Fruit fly (Drosophila melanogaster) whole organism, embryonic: ENCODE data around the gene spg.

Experiments
- Atf3 ChIP-seq: fragments of 200-800 bp; sonication (Bioruptor generic); optimal IDR thresholded peaks from 3 replicates; lab custom pipeline; 2016; ENCODE audit warnings: missing biosample characterization, missing genetic modification characterization
- CG10267 ChIP-seq: fragments of 200-800 bp; sonication (Bioruptor generic); optimal IDR thresholded peaks from 2 replicates; lab custom pipeline; 2018; ENCODE audit warnings: missing biosample characterization, mild to moderate bottlenecking, missing genetic modification characterization, moderate library complexity
- CG10321 ChIP-seq: fragments of 200-800 bp; sonication (Bioruptor generic); IDR thresholded peaks from 2 replicates; pipeline ENCODE4 v1.3.6; 2022; ENCODE audit warnings: missing biosample characterization, missing genetic modification characterization
- CG10462 ChIP-seq: fragments of 200-800 bp; sonication (Bioruptor generic); optimal IDR thresholded peaks from 2 replicates; lab custom pipeline; 2016; ENCODE audit warnings: missing biosample characterization, missing genetic modification characterization
- CG11085 ChIP-seq: fragments of 200-800 bp; sonication (Bioruptor generic); IDR thresholded peaks from 2 replicates; pipeline ENCODE4 v1.3.6; 2022; ENCODE audit warnings: missing biosample characterization, missing genetic modification characterization
- CG12071 ChIP-seq: fragments of 200-800 bp; sonication (Bioruptor generic); optimal IDR thresholded peaks from 3 replicates; lab custom pipeline; 2018; ENCODE audit warnings: missing biosample characterization, mild to moderate bottlenecking, missing genetic modification characterization
- CG12236 ChIP-seq: fragments of 200-800 bp; sonication (Bioruptor generic); optimal IDR thresholded peaks from 2 replicates; lab custom pipeline; 2016; ENCODE audit warnings: missing biosample characterization, missing genetic modification characterization
- CG13624 ChIP-seq: fragments of 200-800 bp; sonication (Bioruptor generic); optimal IDR thresholded peaks from 2 replicates; lab custom pipeline; 2016; ENCODE audit warnings: missing biosample characterization, missing genetic modification characterization
- CG14050 ChIP-seq: fragments of 200-800 bp; sonication (Bioruptor generic); IDR thresholded peaks from 3 replicates; pipeline ENCODE4 v1.3.6; 2022; ENCODE audit warnings: missing biosample characterization, missing genetic modification characterization
- CG1602 ChIP-seq: fragments of 200-800 bp; sonication (Bioruptor generic); optimal IDR thresholded peaks from 3 replicates; lab custom pipeline; 2016; ENCODE audit warnings: missing biosample characterization, missing genetic modification characterization
- CG17186 ChIP-seq: fragments of 200-800 bp; sonication (Bioruptor generic); optimal IDR thresholded peaks from 3 replicates; lab custom pipeline; 2017; ENCODE audit warnings: missing biosample characterization, missing genetic modification reagents, missing genetic modification characterization
- CG17802 ChIP-seq: fragments of 200-800 bp; sonication (Bioruptor generic); optimal IDR thresholded peaks from 2 replicates; lab custom pipeline; 2018; ENCODE audit warnings: missing biosample characterization, mild to moderate bottlenecking, missing genetic modification characterization, moderate library complexity
- CG18619 ChIP-seq: fragments of 200-800 bp; sonication (Bioruptor generic); optimal IDR thresholded peaks from 3 replicates; lab custom pipeline; 2017; ENCODE audit warnings: missing biosample characterization, mild to moderate bottlenecking, missing genetic modification characterization
- CG2199 ChIP-seq: fragments of 200-800 bp; sonication (Bioruptor generic); IDR thresholded peaks from 3 replicates; pipeline ENCODE4 v1.3.6; 2022; ENCODE audit warnings: missing biosample characterization, missing genetic modification characterization
- CG34376 ChIP-seq: fragments of 200-800 bp; sonication (Bioruptor generic); optimal IDR thresholded peaks from 2 replicates; lab custom pipeline; 2018; ENCODE audit warnings: missing biosample characterization, mild to moderate bottlenecking, missing genetic modification characterization
- CG3838 ChIP-seq: fragments of 200-800 bp; sonication (Bioruptor generic); optimal IDR thresholded peaks from 3 replicates; lab custom pipeline; 2016; ENCODE audit warnings: missing biosample characterization, missing genetic modification characterization
- CG4282 ChIP-seq: fragments of 200-800 bp; sonication (Bioruptor generic); optimal IDR thresholded peaks from 2 replicates; lab custom pipeline; 2016; ENCODE audit warnings: missing biosample characterization, missing genetic modification characterization
- CG4360 ChIP-seq: fragments of 200-800 bp; sonication (Bioruptor generic); IDR thresholded peaks from 2 replicates; pipeline ENCODE4 v1.3.6; 2022; ENCODE audit warnings: missing biosample characterization, missing genetic modification characterization
- CG43689 ChIP-seq: fragments of 200-800 bp; sonication (Bioruptor generic); IDR thresholded peaks from 2 replicates; pipeline ENCODE4 v1.3.6; 2022; ENCODE audit warnings: missing biosample characterization, missing genetic modification characterization
- CG6254 ChIP-seq: fragments of 200-800 bp; sonication (Bioruptor generic); optimal IDR thresholded peaks from 3 replicates; lab custom pipeline; 2017; ENCODE audit warnings: mild to moderate bottlenecking, missing biosample characterization, missing genetic modification reagents, missing genetic modification characterization
- CG7786 ChIP-seq: fragments of 200-800 bp; sonication (Bioruptor generic); optimal IDR thresholded peaks from 2 replicates; lab custom pipeline; 2016; ENCODE audit warnings: missing biosample characterization, missing genetic modification characterization
- D ChIP-seq, 2 experiments: fragments of 200-800 bp in 1 of 2; fragments of >200 bp in 1 of 2; sonication (Bioruptor generic) in 1 of 2; optimal IDR thresholded peaks; 2 replicates in 1 of 2; 3 replicates in 1 of 2; lab custom pipeline; 2017; ENCODE audit warnings: mild to moderate bottlenecking in 1 of 2, missing biosample characterization in 1 of 2, missing genetic modification characterization in 1 of 2, missing genetic modification reagents in 1 of 2
- Dad ChIP-seq: fragments of 200-800 bp; sonication (Bioruptor generic); optimal IDR thresholded peaks from 3 replicates; lab custom pipeline; 2016; ENCODE audit warnings: missing biosample characterization, missing genetic modification characterization
- Dip2 ChIP-seq: fragments of 200-800 bp; sonication (Bioruptor generic); IDR thresholded peaks from 2 replicates; pipeline ENCODE4 v1.3.6; 2022; ENCODE audit warnings: missing biosample characterization, missing genetic modification characterization
- Lhr ChIP-seq: fragments of 200-800 bp; sonication (Bioruptor generic); optimal IDR thresholded peaks from 3 replicates; lab custom pipeline; 2017; ENCODE audit warnings: mild to moderate bottlenecking, missing biosample characterization, missing genetic modification reagents, missing genetic modification characterization
- Stat92E ChIP-seq, 3 experiments: fragments of >200 bp in 2 of 3; fragments of 200-800 bp in 1 of 3; sonication (Bioruptor generic) in 1 of 3; optimal IDR thresholded peaks; 2 replicates each; lab custom pipeline; 2017 to 2019; ENCODE audit warnings: missing biosample characterization in 3 of 3, missing genetic modification characterization in 3 of 3, mild to moderate bottlenecking in 1 of 3, moderate library complexity in 1 of 3
- TFAM ChIP-seq: fragments of 200-800 bp; sonication (Bioruptor generic); optimal IDR thresholded peaks from 2 replicates; lab custom pipeline; 2017; ENCODE audit warnings: missing biosample characterization, missing genetic modification characterization, inconsistent platforms
- Usf ChIP-seq: fragments of 200-800 bp; sonication (Bioruptor generic); optimal IDR thresholded peaks from 2 replicates; lab custom pipeline; 2017; ENCODE audit warnings: missing genotype, missing biosample characterization, missing genetic modification characterization
- ab ChIP-seq: fragments of 200-800 bp; sonication (Bioruptor generic); optimal IDR thresholded peaks from 2 replicates; lab custom pipeline; 2016; ENCODE audit warnings: missing biosample characterization, missing genetic modification characterization
- cato ChIP-seq: fragments of 200-800 bp; sonication (Bioruptor generic); optimal IDR thresholded peaks from 2 replicates; lab custom pipeline; 2016; ENCODE audit warnings: missing biosample characterization, missing genetic modification characterization, borderline replicate concordance
- chn ChIP-seq: fragments of 200-800 bp; sonication (Bioruptor generic); optimal IDR thresholded peaks from 2 replicates; lab custom pipeline; 2016; ENCODE audit warnings: missing biosample characterization, missing genetic modification characterization
- dmrt99B ChIP-seq: fragments of 200-800 bp; sonication (Bioruptor generic); optimal IDR thresholded peaks from 2 replicates; lab custom pipeline; 2018; ENCODE audit warnings: missing biosample characterization, mild to moderate bottlenecking, missing genetic modification characterization, moderate library complexity
- fd64A ChIP-seq: fragments of 200-800 bp; sonication (Bioruptor generic); optimal IDR thresholded peaks from 3 replicates; lab custom pipeline; 2018; ENCODE audit warnings: missing biosample characterization, mild to moderate bottlenecking, missing genetic modification characterization
- fru ChIP-seq: fragments of >200 bp; optimal IDR thresholded peaks from 2 replicates; lab custom pipeline; 2017
- gsb-n ChIP-seq: fragments of 200-800 bp; sonication (Bioruptor generic); optimal IDR thresholded peaks from 3 replicates; lab custom pipeline; 2018; ENCODE audit warnings: missing biosample characterization, mild to moderate bottlenecking, missing genetic modification characterization
- hth ChIP-seq: fragments of >200 bp; optimal IDR thresholded peaks from 2 replicates; lab custom pipeline; 2017; ENCODE audit warnings: inconsistent platforms
- insv ChIP-seq, 2 experiments: fragments of 200-800 bp; sonication (Bioruptor generic); optimal IDR thresholded peaks; 3 replicates each; lab custom pipeline; 2016 to 2018; ENCODE audit warnings: missing biosample characterization in 2 of 2, missing genetic modification characterization in 2 of 2
- lmd ChIP-seq: fragments of 200-800 bp; sonication (Bioruptor generic); IDR thresholded peaks from 2 replicates; pipeline ENCODE4 v1.3.6; 2022; ENCODE audit warnings: missing biosample characterization, missing genetic modification characterization
- p53 ChIP-seq: fragments of 200-800 bp; sonication (Bioruptor generic); optimal IDR thresholded peaks from 2 replicates; lab custom pipeline; 2016; ENCODE audit warnings: missing biosample characterization, missing genetic modification characterization
- pnt ChIP-seq: fragments of 200-800 bp; sonication (Bioruptor generic); optimal IDR thresholded peaks from 3 replicates; lab custom pipeline; 2016; ENCODE audit warnings: missing biosample characterization, missing genetic modification characterization
- row ChIP-seq: fragments of 200-800 bp; sonication (Bioruptor generic); IDR thresholded peaks from 3 replicates; pipeline ENCODE4 v1.3.6; 2022; ENCODE audit warnings: missing biosample characterization, missing genetic modification characterization
- sens-2 ChIP-seq: fragments of 200-800 bp; sonication (Bioruptor generic); IDR thresholded peaks from 2 replicates; pipeline ENCODE4 v1.3.6; 2022; ENCODE audit warnings: missing biosample characterization, missing genetic modification characterization
- sisA ChIP-seq: fragments of 200-800 bp; sonication (Bioruptor generic); IDR thresholded peaks from 2 replicates; pipeline ENCODE4 v1.3.6; 2022; ENCODE audit warnings: missing biosample characterization, missing genetic modification characterization
- slou ChIP-seq: fragments of 200-800 bp; sonication (Bioruptor generic); optimal IDR thresholded peaks from 3 replicates; lab custom pipeline; 2016; ENCODE audit warnings: missing biosample characterization, missing genetic modification characterization
- sob ChIP-seq: fragments of 200-800 bp; sonication (Bioruptor generic); IDR thresholded peaks from 2 replicates; pipeline ENCODE4 v1.3.6; 2022; ENCODE audit warnings: missing biosample characterization, missing genetic modification characterization
- unc-4 ChIP-seq: fragments of 200-800 bp; sonication (Bioruptor generic); IDR thresholded peaks from 2 replicates; pipeline ENCODE4 v1.3.6; 2022; ENCODE audit warnings: missing biosample characterization, missing genetic modification characterization; ENCODE audit not compliant: partially characterized antibody
- wek ChIP-seq: fragments of 200-800 bp; sonication (Bioruptor generic); optimal IDR thresholded peaks from 3 replicates; lab custom pipeline; 2018; ENCODE audit warnings: missing biosample characterization, mild to moderate bottlenecking, missing genetic modification characterization, moderate library complexity
- z ChIP-seq: fragments of 200-800 bp; sonication (Bioruptor generic); IDR thresholded peaks from 3 replicates; pipeline ENCODE4 v1.3.6; 2022; ENCODE audit warnings: missing biosample characterization, missing genetic modification characterization
- zf30C ChIP-seq: fragments of 200-800 bp; sonication (Bioruptor generic); optimal IDR thresholded peaks from 3 replicates; lab custom pipeline; 2018; ENCODE audit warnings: missing biosample characterization, mild to moderate bottlenecking, missing genetic modification characterization

spg gene

dm6 chr3R:28887559-28888432, 42.7 kb downstream of the spg start, which contains the start of the genes CG33203 and Doa:
CG33203 (minus strand) TSS chr3R:28887709.
Doa (plus strand) TSS chr3R:28888073.
- TF ChIP-seq CG18619 (GFP tag; lab: Kevin White, UChicago): no peak
- no peak for TF ChIP-seq gsb-n (tag; lab: Kevin White, UChicago)
- peak; percentile 31 for TF ChIP-seq slou (GFP tag; lab: Kevin White, UChicago)
- peak; percentile 78 for TF ChIP-seq sob (GFP tag; lab: Robert Waterston, UW)
- TF ChIP-seq lmd (GFP tag; lab: Robert Waterston, UW): peak; percentile 26; the same call in 1 of the 2 replicates
- TF ChIP-seq fd64A: no peak
- TF ChIP-seq CG13624: peak; percentile 33
- no peak for TF ChIP-seq Dad
- no peak for TF ChIP-seq TFAM (GFP tag; lab: Kevin White, UChicago)
- no peak for TF ChIP-seq CG6254 (GFP tag; lab: Kevin White, UChicago)
- peak; percentile 99 for TF ChIP-seq CG10267 (tag; lab: Kevin White, UChicago)
- peak; percentile 25 for TF ChIP-seq CG17186 (GFP tag; lab: Kevin White, UChicago)
- no peak for TF ChIP-seq dmrt99B (tag; lab: Kevin White, UChicago)
- TF ChIP-seq insv (GFP tag; optimal IDR thresholded peaks at IDR 0.05; lab: Kevin White, UChicago): peak in 1 of 2 experiments; percentile 21
- TF ChIP-seq CG17802 (tag; lab: Kevin White, UChicago): no peak
- TF ChIP-seq CG3838: peak; percentile 8
- TF ChIP-seq CG10462 (GFP tag; lab: Kevin White, UChicago): no peak
- peak; percentile 76 for TF ChIP-seq CG4282
- peak; percentile 76 for TF ChIP-seq wek
- peak; percentile 26; the same call in 1 of the 2 replicates for TF ChIP-seq sisA (GFP tag; lab: Robert Waterston, UW)
- TF ChIP-seq row (GFP tag; lab: Robert Waterston, UW): peak; percentile 32; the same call in 2 of the 3 replicates
- no peak for TF ChIP-seq CG2199 (GFP tag; lab: Robert Waterston, UW)
- no peak for TF ChIP-seq CG10321
- peak; percentile 87 for TF ChIP-seq unc-4
- TF ChIP-seq CG12071 (GFP tag; lab: Kevin White, UChicago): no peak
- no peak for TF ChIP-seq Dip2
- TF ChIP-seq CG4360: 0 out of 2 replicates have a peak, but pooled peaks have one; percentile 13
- peak; percentile 80 for TF ChIP-seq Lhr (GFP tag; lab: Kevin White, UChicago)
- no peak for TF ChIP-seq Usf
- no peak for TF ChIP-seq hth (lab: Kevin White, UChicago)
- no peak for TF ChIP-seq zf30C (GFP tag; lab: Kevin White, UChicago)
- TF ChIP-seq ab (GFP tag; lab: Kevin White, UChicago): peak; percentile 20
- TF ChIP-seq sens-2 (GFP tag; lab: Robert Waterston, UW): no peak
- no peak for TF ChIP-seq fru
- TF ChIP-seq CG1602 (GFP tag; lab: Kevin White, UChicago): peak; percentile 5
- peak; percentile 7 for TF ChIP-seq CG12236 (GFP tag; lab: Kevin White, UChicago)
- TF ChIP-seq cato (GFP tag; lab: Kevin White, UChicago): no peak
- peak; percentile 42 for TF ChIP-seq pnt (GFP tag; lab: Kevin White, UChicago)
- TF ChIP-seq CG34376 (GFP tag; lab: Kevin White, UChicago): no peak
- peak; percentile 49 for TF ChIP-seq CG7786 (GFP tag; lab: Kevin White, UChicago)
- no peak for TF ChIP-seq D (optimal IDR thresholded peaks at IDR 0.05; lab: Kevin White, UChicago)
- TF ChIP-seq D (GFP tag; optimal IDR thresholded peaks at IDR 0.05; lab: Kevin White, UChicago): no peak
- peak in 1 of 3 experiments; percentile 22 for TF ChIP-seq Stat92E (GFP tag; optimal IDR thresholded peaks at IDR 0.05; lab: Kevin White, UChicago)
- peak; percentile 77 for TF ChIP-seq p53 (GFP tag; lab: Kevin White, UChicago)
- TF ChIP-seq CG14050 (GFP tag; lab: Robert Waterston, UW): no peak
- no peak for TF ChIP-seq CG43689 (GFP tag; lab: Robert Waterston, UW)
- no peak for TF ChIP-seq CG11085 (GFP tag; lab: Robert Waterston, UW)
- peak; percentile 1 for TF ChIP-seq Atf3 (GFP tag; lab: Kevin White, UChicago)
- TF ChIP-seq chn (GFP tag; lab: Kevin White, UChicago): no peak
- no peak for TF ChIP-seq z (GFP tag; lab: Robert Waterston, UW)
